Worm (Caenorhabditis elegans) whole organism, L2 larva: ENCODE data around the gene Y102A5C.36.
"Not testable (repeated sequence)": the region's sequence is repeated elsewhere in the genome, so short reads cannot be mapped to it uniquely, and the experiment has no call there.

Experiments used
- C34F6.9 ChIP-seq: fragments of 150-350 bp; optimal IDR thresholded peaks from 2 replicates; lab custom pipeline; 2014; ENCODE audit warnings: missing biosample characterization, missing genetic modification characterization
- R02D3.7 ChIP-seq: fragments of 150-350 bp; optimal IDR thresholded peaks from 2 replicates; lab custom pipeline; 2014; ENCODE audit warnings: missing biosample characterization, missing genetic modification characterization
- Y55F3AM.14 ChIP-seq: fragments of 200-800 bp; sonication (Bioruptor generic); optimal IDR thresholded peaks from 2 replicates; lab custom pipeline; 2018; ENCODE audit warnings: mild to moderate bottlenecking, missing genetic modification characterization, missing compliant biosample characterization
- ZK546.5 ChIP-seq: sonication (generic microtip); optimal IDR thresholded peaks from 2 replicates; lab custom pipeline; 2017; ENCODE audit warnings: missing biosample characterization, missing genetic modification characterization
- ama-1 ChIP-seq: fragments of 150-350 bp; optimal IDR thresholded peaks from 2 replicates; lab custom pipeline; 2018; ENCODE audit warnings: inconsistent platforms
- blmp-1 ChIP-seq: sonication (generic microtip); optimal IDR thresholded peaks from 2 replicates; lab custom pipeline; 2017; ENCODE audit warnings: missing genetic modification characterization, mild to moderate bottlenecking, missing compliant biosample characterization, antibody characterized with exemption, moderate library complexity; ENCODE audit not compliant: insufficient read depth
- ceh-16 ChIP-seq: fragments of 150-350 bp; optimal IDR thresholded peaks from 2 replicates; lab custom pipeline; 2014; ENCODE audit warnings: missing biosample characterization, missing genetic modification characterization
- ceh-82 ChIP-seq: fragments of 150-350 bp; optimal IDR thresholded peaks from 2 replicates; lab custom pipeline; 2014; ENCODE audit warnings: missing biosample characterization, missing genetic modification characterization
- elt-1 ChIP-seq: fragments of 150-350 bp; optimal IDR thresholded peaks from 2 replicates; lab custom pipeline; 2014; ENCODE audit warnings: missing biosample characterization, missing genetic modification characterization
- elt-3 ChIP-seq: sonication (generic microtip); optimal IDR thresholded peaks from 2 replicates; lab custom pipeline; 2017; ENCODE audit warnings: missing biosample characterization, missing genetic modification characterization
- gmeb-1 ChIP-seq: fragments of 150-350 bp; optimal IDR thresholded peaks from 2 replicates; lab custom pipeline; 2014; ENCODE audit warnings: missing biosample characterization, missing genetic modification characterization
- lin-11 ChIP-seq: fragments of 150-350 bp; sonication (generic microtip); optimal IDR thresholded peaks from 2 replicates; lab custom pipeline; 2014; ENCODE audit warnings: missing biosample characterization, missing genetic modification characterization, inconsistent platforms, mixed read lengths
- lsy-2 ChIP-seq, 2 experiments: fragments of 150-350 bp in 1 of 2; sonication (generic microtip) in 1 of 2; optimal IDR thresholded peaks; 2 replicates each; lab custom pipeline; 2014 to 2017; ENCODE audit warnings: missing biosample characterization in 2 of 2, missing genetic modification characterization in 2 of 2
- mab-5 ChIP-seq: fragments of 150-350 bp; optimal IDR thresholded peaks from 2 replicates; lab custom pipeline; 2014; ENCODE audit warnings: missing biosample characterization, missing genetic modification characterization
- mbf-1 ChIP-seq: sonication (generic microtip); optimal IDR thresholded peaks from 2 replicates; lab custom pipeline; 2017; ENCODE audit warnings: missing biosample characterization, missing genetic modification characterization
- mdl-1 ChIP-seq, 2 experiments: fragments of 150-350 bp in 1 of 2; sonication (generic microtip) in 1 of 2; optimal IDR thresholded peaks; 2 replicates each; lab custom pipeline; 2017; ENCODE audit warnings: missing biosample characterization in 2 of 2, missing genetic modification characterization in 2 of 2
- nhr-11 ChIP-seq: fragments of 150-350 bp; optimal IDR thresholded peaks from 2 replicates; lab custom pipeline; 2014; ENCODE audit warnings: missing biosample characterization, missing genetic modification characterization
- nhr-12 ChIP-seq: fragments of 150-350 bp; optimal IDR thresholded peaks from 2 replicates; lab custom pipeline; 2014; ENCODE audit warnings: missing biosample characterization, missing genetic modification characterization
- nhr-21 ChIP-seq: fragments of 150-350 bp; optimal IDR thresholded peaks from 2 replicates; lab custom pipeline; 2014; ENCODE audit warnings: missing biosample characterization, missing genetic modification characterization
- nhr-237 ChIP-seq: fragments of 150-350 bp; optimal IDR thresholded peaks from 2 replicates; lab custom pipeline; 2014; ENCODE audit warnings: missing biosample characterization, missing genetic modification characterization
- nhr-25 ChIP-seq: fragments of 150-350 bp; sonication (generic microtip); optimal IDR thresholded peaks from 3 replicates; lab custom pipeline; 2014; ENCODE audit warnings: missing biosample characterization, missing genetic modification characterization
- nhr-77 ChIP-seq: fragments of 150-350 bp; optimal IDR thresholded peaks from 2 replicates; lab custom pipeline; 2014; ENCODE audit warnings: missing biosample characterization, missing genetic modification characterization
- skn-1 ChIP-seq: sonication (generic microtip); optimal IDR thresholded peaks from 2 replicates; lab custom pipeline; 2017; ENCODE audit warnings: missing biosample characterization, missing genetic modification characterization
- sma-9 ChIP-seq, 2 experiments: fragments of 150-350 bp in 1 of 2; sonication (generic microtip) in 1 of 2; optimal IDR thresholded peaks; 2 replicates each; lab custom pipeline; 2014 to 2016; ENCODE audit warnings: missing genetic modification characterization in 2 of 2, mild to moderate bottlenecking in 1 of 2, missing biosample characterization in 1 of 2, missing compliant biosample characterization in 1 of 2, missing genetic modification reagents in 1 of 2, moderate library complexity in 1 of 2
- snpc-4 ChIP-seq: fragments of 150-350 bp; optimal IDR thresholded peaks from 2 replicates; lab custom pipeline; 2014; ENCODE audit warnings: missing biosample characterization, missing genetic modification characterization
- unc-39 ChIP-seq: fragments of 150-350 bp; optimal IDR thresholded peaks from 2 replicates; lab custom pipeline; 2014; ENCODE audit warnings: missing biosample characterization, missing genetic modification characterization
- zag-1 ChIP-seq: fragments of 150-350 bp; optimal IDR thresholded peaks from 2 replicates; lab custom pipeline; 2014; ENCODE audit warnings: missing biosample characterization, missing genetic modification characterization
- ztf-1 ChIP-seq: fragments of 200-800 bp; sonication (Bioruptor generic); conservative IDR thresholded peaks from 2 replicates; pipeline ENCODE4 v1.3.6; 2022; ENCODE audit warnings: missing genetic modification characterization, missing compliant biosample characterization
- ztf-11 ChIP-seq: sonication (generic microtip); optimal IDR thresholded peaks from 2 replicates; lab custom pipeline; 2017; ENCODE audit warnings: missing biosample characterization, missing genetic modification characterization
- ztf-4 ChIP-seq: fragments of 150-350 bp; optimal IDR thresholded peaks from 2 replicates; lab custom pipeline; 2014; ENCODE audit warnings: missing biosample characterization, missing genetic modification characterization

Gene Y102A5C.36

ce11 chrV:16949609-16950008 is 22.4 kb upstream of the Y102A5C.36 start, which contains the start of gene fbxa-111:
Gene fbxa-111, minus strand, starts transcription at chrV:16949709.
- not testable (repeated sequence) for TF ChIP-seq nhr-77, unc-39, ceh-82 (tag; lab: Kevin White, UChicago)

ce11 chrV:16948011-16948410 is 20.8 kb upstream of the Y102A5C.36 start, which contains the start of gene fbxa-112:
Gene fbxa-112, minus strand, starts transcription at chrV:16948111.
- not testable (repeated sequence) for TF ChIP-seq elt-3 (tag; lab: Kevin White, UChicago); lsy-2 (tag; optimal IDR thresholded peaks at IDR 0.05; lab: Kevin White, UChicago); snpc-4 (tag; lab: Kevin White, UChicago)

ce11 chrV:16938731-16939130 is 11.5 kb upstream of the Y102A5C.36 start, which contains the start of gene fbxa-148:
Gene fbxa-148, plus strand, starts transcription at chrV:16939031.
- not testable (repeated sequence) for TF ChIP-seq ceh-82 (tag; lab: Kevin White, UChicago); mdl-1 (tag; optimal IDR thresholded peaks at IDR 0.05; lab: Kevin White, UChicago); ceh-16 (tag; lab: Kevin White, UChicago)

ce11 chrV:16921952-16922351 is 5.3 kb downstream of the Y102A5C.36 start, which contains the start of gene Y102A5C.4:
Gene Y102A5C.4, plus strand, starts transcription at chrV:16922252.
- TF ChIP-seq nhr-21 (tag; lab: Kevin White, UChicago) (no peak), nhr-12 (tag; lab: Kevin White, UChicago) (no peak), ama-1 (lab: Kevin White, UChicago) (no peak), ztf-1 (GFP tag; lab: Robert Waterston, UW) (no peak), nhr-11 (no peak), Y55F3AM.14 (GFP tag; lab: Kevin White, UChicago) (no peak), ztf-4 (tag; lab: Kevin White, UChicago) (no peak), elt-1 (tag; lab: Kevin White, UChicago) (no peak), nhr-77 (tag; lab: Kevin White, UChicago) (no peak), elt-3 (tag; lab: Kevin White, UChicago) (no peak), blmp-1 (tag; lab: Kevin White, UChicago) (no peak), mbf-1 (tag; lab: Kevin White, UChicago) (no peak), lsy-2 (tag; optimal IDR thresholded peaks at IDR 0.05; lab: Kevin White, UChicago) (no peak), lin-11 (no peak), ZK546.5 (tag; lab: Kevin White, UChicago) (no peak), C34F6.9 (tag; lab: Kevin White, UChicago) (no peak), sma-9 (GFP tag; optimal IDR thresholded peaks at IDR 0.05; lab: Kevin White, UChicago) (no peak), sma-9 (tag; optimal IDR thresholded peaks at IDR 0.05; lab: Kevin White, UChicago) (no peak)

DNA sequence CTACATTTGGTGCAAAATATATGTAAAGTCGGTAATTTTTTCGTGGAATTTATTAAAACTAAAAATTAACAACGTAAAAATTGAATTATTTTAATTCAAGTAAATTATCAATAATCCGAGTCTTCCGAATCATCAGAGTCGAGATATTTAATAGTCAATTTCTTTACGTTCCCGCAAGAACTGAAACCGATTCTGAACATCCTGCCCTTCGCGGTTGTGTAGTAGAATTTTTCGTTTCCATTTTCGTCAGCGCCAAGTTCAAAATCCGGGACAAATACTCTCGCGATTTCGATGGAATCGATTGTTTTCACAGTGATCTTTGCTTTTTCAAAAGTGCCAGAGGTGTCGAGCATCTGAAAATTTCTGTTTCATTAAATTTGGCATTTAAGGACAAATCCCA is 7.6 kb downstream of the Y102A5C.36 start:
- TF ChIP-seq mab-5 = no peak
- no peak for TF ChIP-seq lin-11
- no peak for TF ChIP-seq gmeb-1 (tag; lab: Kevin White, UChicago)
- TF ChIP-seq nhr-12 (tag; lab: Kevin White, UChicago) = no peak
- no peak for TF ChIP-seq mdl-1 (tag; optimal IDR thresholded peaks at IDR 0.05; lab: Kevin White, UChicago)
- TF ChIP-seq R02D3.7 = no peak
- TF ChIP-seq nhr-77 (tag; lab: Kevin White, UChicago) = no peak
- TF ChIP-seq ztf-11 (tag; lab: Kevin White, UChicago) = no peak
- TF ChIP-seq nhr-25 (tag; lab: Kevin White, UChicago) = no peak
- no peak for TF ChIP-seq blmp-1 (tag; lab: Kevin White, UChicago)
- TF ChIP-seq skn-1 (tag; lab: Kevin White, UChicago) = no peak
- no peak for TF ChIP-seq ceh-16 (tag; lab: Kevin White, UChicago)
- no peak for TF ChIP-seq nhr-237 (tag; lab: Kevin White, UChicago)
- no peak for TF ChIP-seq zag-1 (tag; lab: Kevin White, UChicago)
- TF ChIP-seq Y55F3AM.14 (GFP tag; lab: Kevin White, UChicago) = no peak
- no peak for TF ChIP-seq unc-39 (tag; lab: Kevin White, UChicago)
- no peak for TF ChIP-seq elt-1 (tag; lab: Kevin White, UChicago)
- no peak for TF ChIP-seq sma-9 (GFP tag; optimal IDR thresholded peaks at IDR 0.05; lab: Kevin White, UChicago)
- TF ChIP-seq sma-9 (tag; optimal IDR thresholded peaks at IDR 0.05; lab: Kevin White, UChicago) = no peak
